Worm (Caenorhabditis elegans): ENCODE results near the gene F57G4.1.

The F57G4.1 gene

ce11 chrV:17624906-17625305 is 1.6 kb downstream of the F57G4.1 start, which contains the start of gene F57G4.11:
TSS of gene F57G4.11 (plus strand) at chrV:17625206.
- no peak for TF ChIP-seq mef-2 (tag; optimal IDR thresholded peaks at IDR 0.05)
- TF ChIP-seq lin-14 (GFP tag; optimal IDR thresholded peaks at IDR 0.05), result no peak
- no peak for TF ChIP-seq grh-1 (GFP tag; IDR thresholded peaks at IDR 0.05)
- no peak for TF ChIP-seq unc-62 (GFP tag; optimal IDR thresholded peaks at IDR 0.05)

DNA sequence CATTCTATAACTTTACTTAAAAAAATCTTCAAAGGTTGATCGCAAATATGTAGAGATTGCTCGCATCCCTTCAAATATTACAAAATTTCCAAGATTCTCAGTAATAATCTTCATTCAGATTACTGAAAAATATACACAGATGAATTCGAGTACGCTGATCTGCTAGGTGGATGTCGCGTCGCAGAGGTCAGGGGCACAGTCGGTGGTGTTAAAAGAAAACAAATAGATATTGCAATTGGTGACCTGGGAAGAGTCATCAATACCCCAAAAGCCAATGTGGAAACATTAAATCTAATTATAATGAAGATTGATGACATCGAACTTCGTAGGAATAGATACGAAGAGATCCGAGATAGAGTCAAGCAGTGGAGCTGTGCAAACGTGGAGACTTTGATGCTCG is 5.2 kb downstream of the F57G4.1 start, which contains the start of gene F57G4.10:
Gene F57G4.10, plus strand, starts transcription at position 301 of the 400 bp plus-strand sequence.
- TF ChIP-seq fos-1 (tag; optimal IDR thresholded peaks at IDR 0.05) (no peak), vab-15 (tag; optimal IDR thresholded peaks at IDR 0.05) (no peak), efl-1 (optimal IDR thresholded peaks at IDR 0.05) (no peak), efl-1 (GFP tag; optimal IDR thresholded peaks at IDR 0.05 in 1 of 2) (no peak), isw-1 (GFP tag; IDR thresholded peaks at IDR 0.05) (no peak), nhr-47 (tag; optimal IDR thresholded peaks at IDR 0.05) (no peak), ets-5 (GFP tag; IDR thresholded peaks at IDR 0.05) (no peak), zag-1 (tag; optimal IDR thresholded peaks at IDR 0.05) (no peak), ceh-82 (tag; optimal IDR thresholded peaks at IDR 0.05) (no peak), pag-3 (tag; optimal IDR thresholded peaks at IDR 0.05; ENCODE audit: borderline replicate concordance, insufficient read depth) (no peak), irx-1 (tag; optimal IDR thresholded peaks at IDR 0.05) (no peak), nhr-28 (tag; optimal IDR thresholded peaks at IDR 0.05) (no peak), F16B12.6 (tag; optimal IDR thresholded peaks at IDR 0.05) (no peak), nhr-237 (tag; optimal IDR thresholded peaks at IDR 0.05) (no peak)

DNA sequence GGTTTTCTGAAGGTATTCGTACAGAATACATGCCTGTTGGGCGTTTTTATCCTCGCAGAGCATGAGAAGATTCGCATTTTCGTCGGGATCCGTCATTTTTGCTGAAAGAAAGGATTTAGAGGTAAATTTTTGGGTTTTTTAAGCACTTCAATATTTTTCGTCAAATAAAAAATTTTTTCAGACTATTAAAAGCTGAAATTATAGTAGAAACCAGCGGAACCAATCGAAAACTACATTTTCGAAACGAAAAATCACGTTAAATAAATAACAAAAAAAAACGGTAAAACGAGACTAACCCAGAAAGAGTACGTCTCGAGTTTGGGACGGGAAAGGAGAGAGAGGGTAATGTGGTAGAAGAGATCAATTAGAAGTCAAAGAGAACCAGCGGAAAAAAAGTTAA is 27.1 kb downstream of the F57G4.1 start, which contains the start of gene fbxa-192:
Gene fbxa-192, minus strand, starts transcription at position 101 of the 400 bp plus-strand sequence.
- TF ChIP-seq egl-27 (tag; optimal IDR thresholded peaks at IDR 0.05) (no peak), pqm-1 (tag; optimal IDR thresholded peaks at IDR 0.05) (no peak), alr-1 (tag; optimal IDR thresholded peaks at IDR 0.05; ENCODE audit: borderline replicate concordance) (no peak)

DNA sequence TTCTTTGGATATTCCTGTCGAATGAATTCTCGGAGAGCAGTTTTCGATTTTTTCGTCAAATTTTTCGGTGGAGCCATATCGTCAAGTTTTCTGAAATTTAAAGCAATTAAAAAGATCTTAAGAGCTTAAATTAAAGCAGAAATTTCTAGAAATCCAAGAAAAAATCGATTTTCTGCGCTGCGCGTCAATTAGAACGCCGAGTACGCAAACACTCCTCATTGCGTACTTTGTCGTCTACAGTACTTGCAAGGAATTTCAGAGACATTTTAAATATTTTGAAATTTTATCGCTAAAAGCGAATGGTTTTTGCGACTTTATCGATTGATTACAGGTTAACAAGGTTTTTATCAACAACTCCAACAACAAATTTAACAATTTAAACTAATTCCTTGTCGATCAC is 31.9 kb downstream of the F57G4.1 start:
- TF ChIP-seq egl-27 (tag; optimal IDR thresholded peaks at IDR 0.05), result no peak
- no peak for TF ChIP-seq lir-3 (tag; optimal IDR thresholded peaks at IDR 0.05; ENCODE audit: poor library complexity)
- TF ChIP-seq aha-1 (tag; optimal IDR thresholded peaks at IDR 0.05), result no peak
- TF ChIP-seq xbp-1 (tag; optimal IDR thresholded peaks at IDR 0.05), result no peak
- no peak for TF ChIP-seq ets-5 (GFP tag; IDR thresholded peaks at IDR 0.05)
- no peak for TF ChIP-seq nhr-85 (tag)
- TF ChIP-seq tbx-2 (tag; optimal IDR thresholded peaks at IDR 0.05), result no peak
- no peak for TF ChIP-seq fkh-10 (GFP tag; optimal IDR thresholded peaks at IDR 0.05)
- TF ChIP-seq unc-98 (GFP tag; IDR thresholded peaks at IDR 0.05), result no peak
- no peak for TF ChIP-seq nhr-47 (tag; optimal IDR thresholded peaks at IDR 0.05)
- no peak for TF ChIP-seq lin-13 (GFP tag; optimal IDR thresholded peaks at IDR 0.05)
- no peak for TF ChIP-seq zag-1 (tag; optimal IDR thresholded peaks at IDR 0.05)
- TF ChIP-seq mab-9 (GFP tag; IDR thresholded peaks at IDR 0.05), result no peak
- TF ChIP-seq isw-1 (GFP tag; IDR thresholded peaks at IDR 0.05), result no peak

DNA sequence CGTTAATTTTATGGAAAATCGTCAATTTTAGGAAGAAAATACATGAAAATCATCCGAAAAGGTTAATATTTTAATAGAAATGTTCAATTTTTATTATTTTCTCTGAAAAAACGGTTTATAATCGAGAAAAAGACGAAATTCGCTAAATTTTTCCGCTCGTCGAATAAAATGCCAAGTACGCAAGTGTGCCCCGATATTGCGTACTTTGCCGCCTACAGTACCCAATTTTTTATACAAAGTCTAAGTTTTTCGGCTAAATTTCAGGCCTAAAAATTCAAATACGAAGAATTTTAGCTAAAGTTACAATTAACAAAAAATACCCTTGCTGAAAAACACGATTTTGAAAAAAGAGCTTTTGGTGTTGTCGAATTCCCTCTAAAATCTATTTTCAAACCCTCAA is 35.5 kb downstream of the F57G4.1 start:
- TF ChIP-seq efl-3 (GFP tag; optimal IDR thresholded peaks at IDR 0.05) (no peak), nhr-85 (tag) (peak; percentile 5)

- TF ChIP-seq ztf-11 (tag; optimal IDR thresholded peaks at IDR 0.05), result no peak
- peak; percentile 24 for TF ChIP-seq jun-1 (tag; optimal IDR thresholded peaks at IDR 0.05)
- no peak for TF ChIP-seq ceh-88 (GFP tag; IDR thresholded peaks at IDR 0.05)
- TF ChIP-seq nhr-90 (tag; optimal IDR thresholded peaks at IDR 0.05; ENCODE audit: poor library complexity), result peak; percentile 65
- no peak for TF ChIP-seq efl-1 (optimal IDR thresholded peaks at IDR 0.05)
- no peak for TF ChIP-seq efl-1 (GFP tag; optimal IDR thresholded peaks at IDR 0.05 in 1 of 2)
- no peak for TF ChIP-seq tlp-1 (tag; optimal IDR thresholded peaks at IDR 0.05)
- TF ChIP-seq nhr-20 (tag; optimal IDR thresholded peaks at IDR 0.05), result peak; percentile 64
- TF ChIP-seq nhr-19 (GFP tag; conservative IDR thresholded peaks at IDR 0.05), result peak; percentile 36
- TF ChIP-seq elt-2 (tag; optimal IDR thresholded peaks at IDR 0.05), result peak; percentile 99
- TF ChIP-seq nhr-71 (tag; optimal IDR thresholded peaks at IDR 0.05), result no peak
- peak in 1 of 2 experiments; percentile 40 for TF ChIP-seq lin-35 (GFP tag; optimal IDR thresholded peaks at IDR 0.05)
- peak; percentile 94 for TF ChIP-seq pqm-1 (tag; optimal IDR thresholded peaks at IDR 0.05)
- TF ChIP-seq swsn-7 (tag; optimal IDR thresholded peaks at IDR 0.05), result no peak
- no peak for TF ChIP-seq ceh-82 (tag; optimal IDR thresholded peaks at IDR 0.05)
- TF ChIP-seq nhr-12 (tag; optimal IDR thresholded peaks at IDR 0.05), result no peak
- no peak for TF ChIP-seq snpc-4 (tag; optimal IDR thresholded peaks at IDR 0.05)
- no peak for TF ChIP-seq egl-27 (tag; optimal IDR thresholded peaks at IDR 0.05)
Observed at ce11 chrV:17659228-17659627, 35.9 kb downstream of the F57G4.1 start, which contains the start of gene fbxa-108. TSS of gene fbxa-108 (minus strand) at chrV:17659385.

Data from whole organism, L1 larva.